Worm (Caenorhabditis elegans): ENCODE results near the gene tdo-2.

tdo-2 gene

ce11 chrIII:5921067-5921678 is 1.4 kb upstream of the tdo-2 start:
- TF ChIP-seq bed-3 (GFP tag; optimal IDR thresholded peaks at IDR 0.05) (no peak), mls-2 (tag; optimal IDR thresholded peaks at IDR 0.05) (no peak), hlh-1 (tag; optimal IDR thresholded peaks at IDR 0.05) (no peak), lin-32 (GFP tag; optimal IDR thresholded peaks at IDR 0.05) (no peak), lsy-2 (tag; optimal IDR thresholded peaks at IDR 0.05) (no peak), ceh-83 (GFP tag; optimal IDR thresholded peaks at IDR 0.05) (no peak), ceh-39 (tag; optimal IDR thresholded peaks at IDR 0.05) (no peak), drap-1 (GFP tag; optimal IDR thresholded peaks at IDR 0.05) (no peak), unc-39 (tag; optimal IDR thresholded peaks at IDR 0.05) (no peak), elt-1 (tag; optimal IDR thresholded peaks at IDR 0.05; ENCODE audit: borderline replicate concordance, insufficient read depth) (no peak), mep-1 (tag; optimal IDR thresholded peaks at IDR 0.05) (no peak), elt-3 (tag; optimal IDR thresholded peaks at IDR 0.05) (no peak), blmp-1 (tag; optimal IDR thresholded peaks at IDR 0.05) (no peak)

- TF ChIP-seq tbx-8 (GFP tag; optimal IDR thresholded peaks at IDR 0.05) (no peak), zip-8 (tag; optimal IDR thresholded peaks at IDR 0.05) (no peak), mab-5 (tag; optimal IDR thresholded peaks at IDR 0.05) (no peak), mls-2 (tag; optimal IDR thresholded peaks at IDR 0.05) (no peak), lin-13 (tag; optimal IDR thresholded peaks at IDR 0.05) (no peak), ham-2 (GFP tag; optimal IDR thresholded peaks at IDR 0.05) (no peak), ceh-43 (GFP tag; optimal IDR thresholded peaks at IDR 0.05) (no peak), nhr-12 (tag; optimal IDR thresholded peaks at IDR 0.05) (no peak), blmp-1 (tag; optimal IDR thresholded peaks at IDR 0.05) (no peak), sptf-1 (tag; optimal IDR thresholded peaks at IDR 0.05) (no peak)
These were observed 2.3 kb downstream of the tdo-2 start for ce11 chrIII:5917365-5917958.

DNA sequence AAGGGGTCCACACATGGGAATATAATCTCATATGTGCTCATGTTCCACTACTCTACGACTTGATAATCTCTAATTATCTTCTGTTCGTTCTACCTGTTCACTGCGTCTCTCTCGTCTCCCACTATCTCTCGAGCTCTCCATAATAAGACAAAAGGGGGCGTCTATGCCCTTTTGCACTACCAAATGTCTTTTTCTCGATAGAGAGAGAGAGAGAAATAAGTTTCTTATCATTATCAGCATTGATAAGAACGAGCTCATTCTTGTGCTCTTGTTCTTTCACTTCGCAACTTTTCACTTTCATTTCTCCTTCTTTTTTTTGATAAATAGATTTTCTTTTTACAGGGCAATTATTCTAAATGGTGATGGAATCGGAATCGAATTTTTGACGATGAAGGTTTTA is 3.8 kb downstream of the tdo-2 start:
- no peak for TF ChIP-seq sem-2 (GFP tag; optimal IDR thresholded peaks at IDR 0.05)
- no peak for TF ChIP-seq elt-1 (tag; optimal IDR thresholded peaks at IDR 0.05; ENCODE audit: borderline replicate concordance, insufficient read depth)
- TF ChIP-seq unc-62 (GFP tag; optimal IDR thresholded peaks at IDR 0.05): no peak
- no peak for TF ChIP-seq pha-4 (tag; optimal IDR thresholded peaks at IDR 0.05)
- TF ChIP-seq mls-2 (tag; optimal IDR thresholded peaks at IDR 0.05): no peak
- TF ChIP-seq M03D4.4 (tag; optimal IDR thresholded peaks at IDR 0.05): no peak
- TF ChIP-seq ceh-43 (GFP tag; optimal IDR thresholded peaks at IDR 0.05): no peak
- no peak for TF ChIP-seq nhr-2 (tag; optimal IDR thresholded peaks at IDR 0.05)
- TF ChIP-seq hlh-1 (tag; optimal IDR thresholded peaks at IDR 0.05): no peak
- no peak for TF ChIP-seq ceh-83 (GFP tag; optimal IDR thresholded peaks at IDR 0.05)
- TF ChIP-seq unc-120 (tag; optimal IDR thresholded peaks at IDR 0.05; ENCODE audit: poor library complexity, severe bottlenecking): no peak
- no peak for TF ChIP-seq nhr-12 (tag; optimal IDR thresholded peaks at IDR 0.05)
- no peak for TF ChIP-seq mep-1 (tag; optimal IDR thresholded peaks at IDR 0.05)
- no peak for TF ChIP-seq ces-1 (GFP tag; optimal IDR thresholded peaks at IDR 0.05)
- TF ChIP-seq zip-8 (tag; optimal IDR thresholded peaks at IDR 0.05): no peak

DNA sequence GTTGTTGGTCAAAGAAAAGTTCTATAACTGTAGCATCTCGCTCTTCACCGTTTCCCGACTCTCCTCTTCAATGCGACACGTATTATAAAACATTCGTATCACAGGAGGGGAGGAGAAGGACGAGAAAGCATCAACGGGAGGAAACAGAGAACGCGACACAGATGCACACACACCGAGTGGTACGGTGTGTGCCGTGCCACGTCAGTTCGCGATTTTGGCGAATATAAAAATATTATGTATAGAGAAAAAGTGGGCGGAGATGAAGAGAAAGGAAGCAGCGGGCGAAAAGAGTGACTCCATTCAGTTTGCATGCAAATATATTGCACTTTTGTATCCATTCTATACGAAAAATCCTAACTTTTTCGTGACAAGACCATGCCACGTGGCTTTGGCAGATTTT is 5.0 kb downstream of the tdo-2 start:
- TF ChIP-seq mab-5 (tag; optimal IDR thresholded peaks at IDR 0.05) (no peak), nhr-76 (tag; optimal IDR thresholded peaks at IDR 0.05) (no peak), zip-8 (tag; optimal IDR thresholded peaks at IDR 0.05) (no peak), flh-1 (GFP tag; optimal IDR thresholded peaks at IDR 0.05) (no peak), drap-1 (GFP tag; optimal IDR thresholded peaks at IDR 0.05) (no peak)

DNA sequence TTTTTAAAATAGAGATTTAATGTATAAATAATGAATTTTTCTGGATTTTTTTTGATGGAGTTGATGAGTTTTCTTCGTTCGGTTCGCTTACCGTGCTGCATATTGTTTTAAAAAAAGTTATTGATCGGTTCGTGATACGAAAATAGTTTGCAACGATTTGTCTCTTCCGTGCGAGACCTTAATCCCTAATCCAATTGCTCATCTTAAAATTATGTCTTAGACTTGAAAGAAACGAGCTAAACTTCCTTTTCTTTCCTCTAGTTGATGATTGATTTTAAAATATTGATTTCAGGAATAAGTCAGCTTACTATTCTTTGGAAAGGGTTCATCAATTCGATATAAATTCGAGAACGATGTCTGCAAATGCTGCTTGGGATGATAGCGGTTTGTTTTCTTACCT is 11.3 kb downstream of the tdo-2 start, which contains the start of gene C28H8.3:
Gene C28H8.3 (plus strand): TSS at position 293 of the 400 bp plus-strand sequence.
- TF ChIP-seq mls-2 (tag; optimal IDR thresholded peaks at IDR 0.05) (no peak), snpc-4 (tag; optimal IDR thresholded peaks at IDR 0.05) (no peak), drap-1 (GFP tag; optimal IDR thresholded peaks at IDR 0.05) (no peak), cnd-1 (tag; optimal IDR thresholded peaks at IDR 0.05) (no peak), ceh-83 (GFP tag; optimal IDR thresholded peaks at IDR 0.05) (no peak), ztf-11 (tag; optimal IDR thresholded peaks at IDR 0.05) (no peak), sptf-1 (tag; optimal IDR thresholded peaks at IDR 0.05) (no peak)

All from whole organism, mixed stage, embryonic.